Fruit fly (Drosophila melanogaster): Measurements from ENCODE around the gene Elovl7.
A peak's percentile ranks its signal among the peaks of the same experiment; 100 is the strongest.

The Elovl7 gene

DNA sequence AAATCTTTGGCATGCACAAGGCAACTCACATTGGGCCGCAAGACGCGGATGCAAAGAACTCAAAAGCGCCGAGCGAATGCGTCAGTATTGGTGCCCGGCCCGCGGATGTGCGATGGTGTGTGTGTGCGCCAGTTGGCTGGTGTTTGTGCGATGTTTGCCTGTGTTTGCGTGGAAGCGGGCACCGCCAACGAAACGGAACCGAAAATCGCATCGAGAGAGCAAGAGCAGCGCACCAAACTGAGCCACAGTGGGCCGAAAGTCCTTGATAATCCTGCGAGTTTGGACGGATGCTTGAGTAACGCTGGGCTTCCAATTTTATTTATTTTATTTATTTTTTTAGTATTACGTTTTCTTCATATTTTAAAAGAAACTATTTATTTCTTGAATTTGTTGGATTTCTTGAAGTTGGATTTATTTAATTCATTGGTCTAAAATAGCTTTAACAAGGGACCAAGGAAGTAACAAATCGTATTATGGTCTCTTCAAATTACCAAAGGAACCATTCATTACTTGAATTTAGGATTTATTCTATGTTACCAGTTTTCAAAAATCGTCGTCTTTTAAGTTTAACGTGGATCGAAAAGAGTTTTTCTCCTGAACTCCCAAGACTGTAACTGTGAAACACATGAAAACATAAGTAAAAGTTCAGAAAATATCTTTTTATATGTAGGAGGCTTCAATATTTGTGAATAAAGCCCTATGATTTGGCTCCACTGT is 32.7 kb downstream of the Elovl7 start (continued):
- TF ChIP-seq CG1792 (GFP tag; optimal IDR thresholded peaks at IDR 0.05) = no peak
- peak; percentile 9; the same call in 1 of the 4 replicates for TF ChIP-seq Gug (GFP tag; IDR thresholded peaks at IDR 0.05)
- no peak for TF ChIP-seq Oaz (GFP tag; IDR thresholded peaks at IDR 0.05)
- no peak for TF ChIP-seq CG9797 (GFP tag; optimal IDR thresholded peaks at IDR 0.05)
- TF ChIP-seq hb (GFP tag; IDR thresholded peaks at IDR 0.05; ENCODE audit: partially characterized antibody) = 0 out of 3 replicates have a peak, but pooled peaks have one; percentile 10
- TF ChIP-seq CHES-1-like (GFP tag; optimal IDR thresholded peaks at IDR 0.05) = no peak
- TF ChIP-seq Hmr (GFP tag; optimal IDR thresholded peaks at IDR 0.05) = no peak
- TF ChIP-seq CG18599 (GFP tag; optimal IDR thresholded peaks at IDR 0.05) = no peak
- TF ChIP-seq CG10959 (GFP tag; IDR thresholded peaks at IDR 0.05) = peak; percentile 37; the same call in 1 of the 2 replicates
- peak; percentile 58; the same call in 1 of the 2 replicates for TF ChIP-seq CG17328 (GFP tag; IDR thresholded peaks at IDR 0.05)
- peak; percentile 52 for TF ChIP-seq Hr3 (GFP tag; optimal IDR thresholded peaks at IDR 0.05)
- TF ChIP-seq CG8924 (tag; optimal IDR thresholded peaks at IDR 0.05) = peak; percentile 47
- TF ChIP-seq D19B (GFP tag; optimal IDR thresholded peaks at IDR 0.05) = no peak
- TF ChIP-seq Trl (optimal IDR thresholded peaks at IDR 0.05) = peak in 1 of 2 experiments; percentile 39
- no peak for TF ChIP-seq Trl (GFP tag; optimal IDR thresholded peaks at IDR 0.05)
- TF ChIP-seq sqz (GFP tag; optimal IDR thresholded peaks at IDR 0.05) = peak; percentile 45
- TF ChIP-seq Lpt (GFP tag; optimal IDR thresholded peaks at IDR 0.05) = no peak
- no peak for TF ChIP-seq CG10321 (GFP tag; IDR thresholded peaks at IDR 0.05)
- no peak for TF ChIP-seq NC2α (GFP tag; optimal IDR thresholded peaks at IDR 0.05)
- no peak for TF ChIP-seq CG3838 (GFP tag; optimal IDR thresholded peaks at IDR 0.05)
- TF ChIP-seq gt (GFP tag; IDR thresholded peaks at IDR 0.05) = no peak
- TF ChIP-seq az2 (GFP tag; optimal IDR thresholded peaks at IDR 0.05) = peak; percentile 67
- peak; percentile 76 for TF ChIP-seq CG2712 (tag; optimal IDR thresholded peaks at IDR 0.05)
- TF ChIP-seq Spps (tag; optimal IDR thresholded peaks at IDR 0.05) = peak; percentile 34
- peak; percentile 58 for TF ChIP-seq CG10267 (tag; optimal IDR thresholded peaks at IDR 0.05)
- no peak for TF ChIP-seq ab (GFP tag; optimal IDR thresholded peaks at IDR 0.05)
- TF ChIP-seq CG30431 (GFP tag; optimal IDR thresholded peaks at IDR 0.05) = peak; percentile 51
- peak; percentile 52 for TF ChIP-seq CG1233 (GFP tag; optimal IDR thresholded peaks at IDR 0.05)
- TF ChIP-seq sisA (GFP tag; IDR thresholded peaks at IDR 0.05) = 0 out of 2 replicates have a peak, but pooled peaks have one; percentile 39
- TF ChIP-seq dmrt99B (tag; optimal IDR thresholded peaks at IDR 0.05) = peak; percentile 66
- no peak for TF ChIP-seq Gsc (GFP tag; IDR thresholded peaks at IDR 0.05)
- no peak for TF ChIP-seq gcm2 (GFP tag; optimal IDR thresholded peaks at IDR 0.05)
- peak; percentile 40 for TF ChIP-seq CG6689 (GFP tag; IDR thresholded peaks at IDR 0.05)
- no peak for TF ChIP-seq CG7987 (GFP tag; optimal IDR thresholded peaks at IDR 0.05)
- TF ChIP-seq Hey (tag; optimal IDR thresholded peaks at IDR 0.05) = no peak
- TF ChIP-seq CG9727 (GFP tag; optimal IDR thresholded peaks at IDR 0.05) = peak; percentile 82
- no peak for TF ChIP-seq CG12071 (GFP tag; optimal IDR thresholded peaks at IDR 0.05)
- TF ChIP-seq Atf6 (GFP tag; IDR thresholded peaks at IDR 0.05) = no peak
- TF ChIP-seq lov (optimal IDR thresholded peaks at IDR 0.05) = no peak
- 0 out of 3 replicates have a peak, but pooled peaks have one; percentile 5 for TF ChIP-seq lov (GFP tag; IDR thresholded peaks at IDR 0.05)
- TF ChIP-seq Oli (tag; optimal IDR thresholded peaks at IDR 0.05) = peak; percentile 79
- TF ChIP-seq pb (GFP tag; optimal IDR thresholded peaks at IDR 0.05) = no peak
- no peak for TF ChIP-seq CG17568 (GFP tag; optimal IDR thresholded peaks at IDR 0.05)
- no peak for TF ChIP-seq gfzf (GFP tag; optimal IDR thresholded peaks at IDR 0.05)
- no peak for TF ChIP-seq CG30020 (tag; optimal IDR thresholded peaks at IDR 0.05)
- TF ChIP-seq esg (GFP tag; conservative IDR thresholded peaks at IDR 0.05) = no peak
- TF ChIP-seq CG13894 (tag; optimal IDR thresholded peaks at IDR 0.05) = no peak
- no peak for TF ChIP-seq pfk (GFP tag; optimal IDR thresholded peaks at IDR 0.05)
- TF ChIP-seq Optix (GFP tag; IDR thresholded peaks at IDR 0.05) = 0 out of 3 replicates have a peak, but pooled peaks have one; percentile 15
- no peak for TF ChIP-seq CG9932 (GFP tag; IDR thresholded peaks at IDR 0.05)
- peak; percentile 76 for TF ChIP-seq tio (GFP tag; optimal IDR thresholded peaks at IDR 0.05)

All from whole organism, embryonic.